Worm (Caenorhabditis elegans): ENCODE results near the gene fbxa-160.

The fbxa-160 gene

DNA sequence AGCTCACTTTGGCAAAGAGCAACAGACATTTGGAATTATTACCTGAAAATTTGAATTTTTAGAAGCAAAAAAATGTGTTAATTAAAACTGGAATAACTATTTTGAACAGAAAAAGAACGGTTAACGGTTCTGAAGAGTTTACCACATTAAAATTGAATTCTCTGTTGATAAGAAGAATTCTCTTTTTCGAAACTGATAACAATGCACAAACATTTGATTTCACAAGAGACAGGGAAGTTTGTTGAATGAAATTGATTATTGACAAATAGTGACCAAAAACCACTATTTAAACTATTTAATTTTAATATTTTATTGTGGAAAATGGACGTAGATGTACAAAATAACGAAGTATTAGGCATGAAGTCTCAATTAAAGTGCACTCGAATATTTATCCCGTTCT, 16.9 kb downstream of the fbxa-160 start:
- TF ChIP-seq ref-1 (GFP tag; conservative IDR thresholded peaks at IDR 0.05): no peak
- TF ChIP-seq ztf-29 (GFP tag; IDR thresholded peaks at IDR 0.05): no peak
- no peak for TF ChIP-seq tab-1 (GFP tag; IDR thresholded peaks at IDR 0.05)
- TF ChIP-seq klf-2 (GFP tag; conservative IDR thresholded peaks at IDR 0.05): no peak

DNA sequence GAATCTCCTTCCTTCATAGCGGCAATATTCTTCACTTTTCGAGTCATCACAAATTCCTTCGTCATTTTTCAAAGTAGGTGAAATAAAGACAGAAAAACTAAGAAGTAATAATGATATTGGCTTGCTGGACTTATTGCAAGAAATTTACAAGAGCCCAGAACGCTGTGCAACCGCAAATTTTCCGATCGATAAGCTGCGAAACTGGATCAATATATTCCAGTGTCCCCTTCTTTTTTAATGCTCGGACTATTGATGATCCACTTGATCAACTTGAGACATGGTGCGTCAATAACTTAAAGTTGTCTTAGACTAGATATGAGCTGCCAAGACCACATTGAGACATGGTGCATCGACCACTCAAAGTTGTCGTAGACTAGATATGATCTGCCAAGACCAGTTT, 18.4 kb downstream of the fbxa-160 start, which contains the start of gene bath-33:
Gene bath-33, minus strand, starts transcription at position 101 of the 400 bp plus-strand sequence.
- TF ChIP-seq ref-1 (GFP tag; conservative IDR thresholded peaks at IDR 0.05) (no peak), T22C8.4 (GFP tag; IDR thresholded peaks at IDR 0.05) (no peak), tab-1 (GFP tag; IDR thresholded peaks at IDR 0.05) (no peak)

DNA sequence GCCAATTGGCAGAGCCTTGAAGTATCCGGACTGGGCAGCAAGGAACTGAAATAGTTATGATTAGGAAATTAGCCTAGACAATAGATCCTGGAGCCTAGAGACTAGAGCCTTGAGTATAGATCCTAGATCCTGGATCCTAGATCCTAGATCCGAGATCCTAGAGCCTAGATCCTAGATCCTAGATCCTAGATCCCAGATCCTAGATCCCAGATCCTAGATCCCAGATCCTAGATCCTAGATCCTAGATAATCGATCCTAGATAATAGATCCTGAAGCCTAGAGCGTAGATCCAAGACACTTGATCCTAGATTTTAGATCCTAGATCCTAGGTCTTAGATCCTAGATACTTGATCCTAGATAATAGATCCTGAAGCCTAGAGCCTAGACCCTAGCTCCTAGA, 19.5 kb downstream of the fbxa-160 start:
- TF ChIP-seq flt-1 (GFP tag; IDR thresholded peaks at IDR 0.05) (no peak), klf-2 (GFP tag; conservative IDR thresholded peaks at IDR 0.05) (no peak), med-1 (GFP tag; optimal IDR thresholded peaks at IDR 0.05; ENCODE audit: insufficient read depth) (no peak), tab-1 (GFP tag; IDR thresholded peaks at IDR 0.05) (no peak), ref-1 (GFP tag; conservative IDR thresholded peaks at IDR 0.05) (no peak), ztf-29 (GFP tag; IDR thresholded peaks at IDR 0.05) (no peak), cog-1 (tag; optimal IDR thresholded peaks at IDR 0.05) (no peak), T22C8.4 (GFP tag; IDR thresholded peaks at IDR 0.05) (no peak), ztf-23 (GFP tag; IDR thresholded peaks at IDR 0.05) (no peak)

DNA sequence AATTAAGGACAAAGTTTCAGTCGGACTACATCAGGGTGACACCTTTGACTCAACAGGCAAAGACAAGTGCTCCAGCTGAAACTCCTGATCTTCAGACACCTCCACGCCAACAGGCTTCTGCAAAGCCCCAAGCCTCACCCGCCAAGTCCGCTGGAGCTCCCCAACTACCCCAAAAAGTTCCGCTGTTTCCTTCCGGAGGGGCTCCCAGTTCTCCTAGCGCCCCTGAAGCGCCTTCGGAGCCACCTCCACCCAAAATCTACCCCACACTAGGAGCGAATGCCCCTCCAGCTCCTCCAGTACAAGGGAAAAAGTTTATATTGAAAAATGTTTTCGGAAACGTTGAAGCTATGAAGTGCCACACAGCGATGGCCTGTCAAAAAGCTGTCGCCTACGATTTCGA, 21.4 kb downstream of the fbxa-160 start:
- TF ChIP-seq klf-2 (GFP tag; conservative IDR thresholded peaks at IDR 0.05): no peak

DNA sequence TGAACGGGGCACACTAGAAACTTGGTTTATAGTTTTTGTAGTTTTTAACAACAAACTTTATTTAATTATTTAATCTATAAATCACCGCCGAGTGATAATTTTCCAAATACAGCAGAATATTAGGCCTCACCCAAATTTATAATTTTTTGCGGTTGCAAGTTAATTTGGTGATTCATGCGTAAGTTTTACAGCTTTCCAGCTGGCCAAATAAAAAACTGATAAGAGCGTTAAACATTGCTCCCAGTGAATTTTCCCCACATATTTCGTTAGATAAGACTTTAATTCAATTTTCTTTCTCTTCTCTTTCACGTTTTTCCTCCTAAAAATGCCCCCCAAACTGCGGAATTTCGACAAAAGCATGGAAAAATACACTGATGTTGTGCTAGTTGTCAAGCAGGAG, 23.0 kb downstream of the fbxa-160 start, which contains the start of gene bath-47:
Gene bath-47, plus strand, starts transcription at position 305 of the 400 bp plus-strand sequence.
- TF ChIP-seq klf-2 (GFP tag; conservative IDR thresholded peaks at IDR 0.05) (no peak), ztf-23 (GFP tag; IDR thresholded peaks at IDR 0.05) (no peak), ztf-29 (GFP tag; IDR thresholded peaks at IDR 0.05) (no peak), med-1 (GFP tag; optimal IDR thresholded peaks at IDR 0.05; ENCODE audit: insufficient read depth) (no peak), flt-1 (GFP tag; IDR thresholded peaks at IDR 0.05) (no peak), tab-1 (GFP tag; IDR thresholded peaks at IDR 0.05) (no peak), T22C8.4 (GFP tag; IDR thresholded peaks at IDR 0.05) (no peak)

DNA sequence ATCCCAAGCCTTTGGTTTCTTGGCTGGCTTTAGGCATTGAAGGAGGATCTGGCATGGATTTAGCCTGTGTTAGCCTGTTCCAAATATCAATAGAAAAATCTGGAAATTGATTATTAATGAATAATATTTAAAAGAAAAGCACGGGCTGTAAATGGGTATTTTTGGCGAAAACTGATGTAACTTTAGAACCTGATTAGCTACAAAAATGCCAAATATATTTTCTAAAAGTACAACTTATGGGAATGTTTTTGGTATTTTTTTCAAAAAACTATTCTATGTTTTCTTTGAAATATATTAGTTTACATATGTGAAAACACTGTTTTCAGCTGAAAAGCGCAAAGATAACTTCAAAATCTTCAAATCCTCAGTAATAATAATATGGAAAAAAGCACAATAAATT, 23.8 kb downstream of the fbxa-160 start, which contains the start of gene bath-26:
Gene bath-26, minus strand, starts transcription at position 101 of the 400 bp plus-strand sequence.
- no peak for TF ChIP-seq tab-1 (GFP tag; IDR thresholded peaks at IDR 0.05)
- no peak for TF ChIP-seq klf-2 (GFP tag; conservative IDR thresholded peaks at IDR 0.05)
- TF ChIP-seq med-1 (GFP tag; optimal IDR thresholded peaks at IDR 0.05; ENCODE audit: insufficient read depth): no peak
- TF ChIP-seq flt-1 (GFP tag; IDR thresholded peaks at IDR 0.05): no peak
- TF ChIP-seq ztf-23 (GFP tag; IDR thresholded peaks at IDR 0.05): no peak
- no peak for TF ChIP-seq cog-1 (tag; optimal IDR thresholded peaks at IDR 0.05)
- no peak for TF ChIP-seq ref-1 (GFP tag; conservative IDR thresholded peaks at IDR 0.05)
- TF ChIP-seq ztf-29 (GFP tag; IDR thresholded peaks at IDR 0.05): no peak
- no peak for TF ChIP-seq T22C8.4 (GFP tag; IDR thresholded peaks at IDR 0.05)

DNA sequence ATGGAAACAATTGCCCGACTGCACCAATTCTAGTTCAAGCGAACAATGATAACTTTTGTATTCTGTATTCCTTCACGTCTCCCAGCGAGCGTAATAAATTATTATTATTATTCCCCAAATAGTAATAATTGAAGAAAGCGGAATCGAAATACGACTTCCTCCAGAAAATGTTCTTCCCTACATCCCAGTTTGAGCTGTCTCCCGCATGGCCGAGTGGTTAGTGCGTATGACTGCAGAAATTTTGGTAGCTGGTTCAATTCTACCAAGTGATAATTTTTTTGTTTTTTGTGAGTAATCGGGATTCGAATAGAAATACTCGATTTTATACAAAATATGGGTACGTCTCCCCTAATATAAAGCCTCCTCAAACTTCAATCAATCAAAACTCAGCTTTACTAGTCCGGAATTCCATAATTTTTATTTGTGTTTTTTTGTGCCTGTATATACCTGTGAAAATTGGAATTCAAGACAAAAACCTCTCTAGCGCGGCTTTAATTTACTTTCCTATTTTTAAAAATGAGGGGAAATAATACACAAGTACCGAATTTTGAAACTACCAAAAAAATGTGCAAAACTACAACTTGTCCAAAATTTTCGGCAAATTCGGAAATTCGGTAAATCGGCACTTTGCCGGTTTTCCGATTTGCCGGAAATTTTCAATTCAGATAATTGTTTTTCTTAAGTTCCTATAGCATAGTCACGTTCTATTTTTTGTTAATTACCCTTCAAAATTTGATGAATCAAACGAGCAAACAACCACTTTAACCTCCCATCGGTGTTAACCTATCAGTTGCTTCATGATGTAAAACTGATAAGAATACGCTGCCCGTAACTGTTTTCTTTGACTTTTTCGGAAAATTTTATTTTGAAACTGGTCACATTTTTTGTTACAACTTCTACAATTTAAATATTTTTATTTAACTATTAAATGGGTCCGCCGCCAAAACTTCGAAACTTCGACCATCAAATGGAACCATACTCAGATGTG, 27.1 kb downstream of the fbxa-160 start, which contains the start of gene bath-46:
Gene bath-46, plus strand, starts transcription at position 806 of the 988 bp plus-strand sequence.
- no peak for TF ChIP-seq ztf-23 (GFP tag; IDR thresholded peaks at IDR 0.05)
- TF ChIP-seq flt-1 (GFP tag; IDR thresholded peaks at IDR 0.05): no peak
- TF ChIP-seq T22C8.4 (GFP tag; IDR thresholded peaks at IDR 0.05): no peak
- TF ChIP-seq med-1 (GFP tag; optimal IDR thresholded peaks at IDR 0.05; ENCODE audit: insufficient read depth): no peak
- no peak for TF ChIP-seq ref-1 (GFP tag; conservative IDR thresholded peaks at IDR 0.05)
- TF ChIP-seq klf-2 (GFP tag; conservative IDR thresholded peaks at IDR 0.05): no peak
- no peak for TF ChIP-seq tab-1 (GFP tag; IDR thresholded peaks at IDR 0.05)
- no peak for TF ChIP-seq cog-1 (tag; optimal IDR thresholded peaks at IDR 0.05)
- no peak for TF ChIP-seq ztf-29 (GFP tag; IDR thresholded peaks at IDR 0.05)

DNA sequence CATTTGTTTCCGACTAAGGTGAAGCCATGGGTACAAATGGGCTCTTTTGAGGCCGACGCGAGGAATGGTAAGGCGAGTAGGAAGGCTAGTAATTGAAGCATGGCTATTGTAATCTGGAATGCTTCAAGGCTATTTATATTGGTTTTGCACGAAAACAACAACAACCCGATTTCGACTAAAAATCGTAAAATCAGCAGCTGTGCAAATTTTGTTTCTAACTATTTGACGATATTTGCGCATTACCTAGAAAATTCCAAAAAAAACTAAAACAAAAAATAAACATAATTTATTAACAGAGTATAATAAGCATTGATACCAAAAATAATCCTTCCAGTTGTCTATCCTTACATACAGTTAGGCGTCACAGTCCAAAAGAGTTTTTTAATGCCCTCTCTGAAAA, 29.3 kb downstream of the fbxa-160 start, which contains the start of gene clec-20:
Gene clec-20, minus strand, starts transcription at position 101 of the 400 bp plus-strand sequence.
- TF ChIP-seq cog-1 (tag; optimal IDR thresholded peaks at IDR 0.05) (no peak), flt-1 (GFP tag; IDR thresholded peaks at IDR 0.05) (no peak), ztf-23 (GFP tag; IDR thresholded peaks at IDR 0.05) (no peak), ztf-29 (GFP tag; IDR thresholded peaks at IDR 0.05) (no peak), tab-1 (GFP tag; IDR thresholded peaks at IDR 0.05) (no peak), ref-1 (GFP tag; conservative IDR thresholded peaks at IDR 0.05) (no peak), klf-2 (GFP tag; conservative IDR thresholded peaks at IDR 0.05) (no peak), med-1 (GFP tag; optimal IDR thresholded peaks at IDR 0.05; ENCODE audit: insufficient read depth) (no peak), T22C8.4 (GFP tag; IDR thresholded peaks at IDR 0.05) (no peak)

DNA sequence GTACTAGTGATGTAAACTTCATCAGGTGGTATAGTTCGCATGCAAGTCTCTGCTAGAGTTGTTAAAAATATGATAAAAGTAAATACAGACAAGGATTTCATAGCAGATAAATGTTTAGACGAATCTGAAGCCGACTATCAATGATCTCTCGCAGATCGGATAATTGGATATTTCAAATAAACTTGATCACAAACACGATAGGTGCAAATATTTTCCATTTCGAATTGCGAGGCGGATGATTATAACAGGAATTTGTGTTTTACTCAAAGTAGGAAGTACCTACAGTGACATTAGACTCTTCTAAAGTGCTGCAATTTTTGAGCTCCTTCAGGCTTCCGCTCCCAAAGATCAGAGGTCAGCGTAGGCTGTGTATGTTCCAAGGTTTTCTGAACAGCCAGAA, 34.6 kb downstream of the fbxa-160 start, which contains the start of gene T07H3.7:
Gene T07H3.7, minus strand, starts transcription at position 101 of the 400 bp plus-strand sequence.
- TF ChIP-seq cog-1 (tag; optimal IDR thresholded peaks at IDR 0.05): no peak
- TF ChIP-seq med-1 (GFP tag; optimal IDR thresholded peaks at IDR 0.05; ENCODE audit: insufficient read depth): no peak
- TF ChIP-seq klf-2 (GFP tag; conservative IDR thresholded peaks at IDR 0.05): no peak
- no peak for TF ChIP-seq flt-1 (GFP tag; IDR thresholded peaks at IDR 0.05)
- TF ChIP-seq T22C8.4 (GFP tag; IDR thresholded peaks at IDR 0.05): no peak
- no peak for TF ChIP-seq ref-1 (GFP tag; conservative IDR thresholded peaks at IDR 0.05)
- no peak for TF ChIP-seq ztf-23 (GFP tag; IDR thresholded peaks at IDR 0.05)
- TF ChIP-seq tab-1 (GFP tag; IDR thresholded peaks at IDR 0.05): no peak
- TF ChIP-seq ztf-29 (GFP tag; IDR thresholded peaks at IDR 0.05): no peak

DNA sequence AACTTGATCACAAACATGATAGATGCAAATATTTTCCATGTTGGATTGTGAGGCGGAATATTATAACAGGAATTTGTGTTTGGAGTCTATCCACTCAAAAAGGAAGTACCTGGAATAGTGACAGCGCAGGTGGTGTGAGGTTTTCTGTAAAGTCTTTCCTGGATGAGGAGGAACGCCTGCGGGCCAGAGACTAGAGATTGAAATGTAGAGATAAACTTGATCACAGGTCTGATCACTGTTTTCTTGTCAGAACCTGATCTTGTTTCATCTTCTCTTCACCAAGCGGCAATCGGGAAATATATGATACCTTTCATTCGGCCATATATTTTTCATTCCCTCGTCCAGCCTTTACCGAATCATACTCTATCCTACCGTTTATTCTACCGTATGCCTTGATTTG, 38.2 kb downstream of the fbxa-160 start, which contains the start of gene T07H3.8:
Gene T07H3.8, plus strand, starts transcription at position 301 of the 400 bp plus-strand sequence.
- TF ChIP-seq ztf-29 (GFP tag; IDR thresholded peaks at IDR 0.05) (no peak), med-1 (GFP tag; optimal IDR thresholded peaks at IDR 0.05; ENCODE audit: insufficient read depth) (no peak), tab-1 (GFP tag; IDR thresholded peaks at IDR 0.05) (no peak), flt-1 (GFP tag; IDR thresholded peaks at IDR 0.05) (no peak), klf-2 (GFP tag; conservative IDR thresholded peaks at IDR 0.05) (no peak), ref-1 (GFP tag; conservative IDR thresholded peaks at IDR 0.05) (no peak), ztf-23 (GFP tag; IDR thresholded peaks at IDR 0.05) (no peak), T22C8.4 (GFP tag; IDR thresholded peaks at IDR 0.05) (no peak), cog-1 (tag; optimal IDR thresholded peaks at IDR 0.05) (no peak)
